Worm (Caenorhabditis elegans): ENCODE data around the gene nhr-175.

Gene nhr-175

ce11 chrV:13839433-13839832, 27.1 kb upstream of the nhr-175 start, which contains the start of gene F55B12.10:
F55B12.10 (plus strand) TSS chrV:13839733.
- no peak for TF ChIP-seq ceh-36 (tag; optimal IDR thresholded peaks at IDR 0.05)

ce11 chrV:13840909-13841308, 25.6 kb upstream of the nhr-175 start, which contains the start of gene srx-17:
srx-17 (plus strand) TSS chrV:13841209.
- TF ChIP-seq hmbx-1 (tag; optimal IDR thresholded peaks at IDR 0.05) (no peak), flt-1 (GFP tag; IDR thresholded peaks at IDR 0.05) (no peak), ceh-13 (GFP tag; optimal IDR thresholded peaks at IDR 0.05) (no peak)

DNA sequence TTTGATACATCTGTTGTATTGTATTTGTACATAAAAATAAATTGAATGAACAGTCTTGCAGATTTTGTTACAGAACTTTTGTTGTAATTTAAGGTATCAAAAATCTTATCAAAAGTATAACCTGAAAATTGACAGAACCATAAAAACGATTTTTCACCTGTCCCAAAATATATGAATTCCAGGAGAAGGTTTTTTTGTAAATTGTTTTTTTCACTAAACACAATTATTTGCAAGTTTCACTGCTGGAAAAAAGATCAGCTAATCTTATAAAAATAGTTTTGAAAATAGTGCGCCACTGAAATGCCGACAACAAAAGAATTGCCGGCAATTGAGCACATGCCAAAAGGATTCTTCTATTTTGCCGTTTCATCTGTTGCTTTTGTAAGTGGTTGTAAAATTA, 23.3 kb upstream of the nhr-175 start, which contains the start of gene srx-130:
srx-130 (plus strand) TSS at position 301 of the 400 bp plus-strand sequence.
- no peak for TF ChIP-seq ceh-36 (tag; optimal IDR thresholded peaks at IDR 0.05)
- TF ChIP-seq B0310.2 (tag; optimal IDR thresholded peaks at IDR 0.05): no peak
- TF ChIP-seq tbx-11 (GFP tag; IDR thresholded peaks at IDR 0.05): no peak
- no peak for TF ChIP-seq flt-1 (GFP tag; IDR thresholded peaks at IDR 0.05)
- no peak for TF ChIP-seq aly-1 (tag; optimal IDR thresholded peaks at IDR 0.05)
- TF ChIP-seq hmbx-1 (tag; optimal IDR thresholded peaks at IDR 0.05): no peak
- no peak for TF ChIP-seq tbx-37 (GFP tag; conservative IDR thresholded peaks at IDR 0.05)
- TF ChIP-seq sea-1 (GFP tag; conservative IDR thresholded peaks at IDR 0.05): no peak
- TF ChIP-seq ceh-13 (GFP tag; optimal IDR thresholded peaks at IDR 0.05): no peak
- no peak for TF ChIP-seq ama-1 (optimal IDR thresholded peaks at IDR 0.05)
- TF ChIP-seq F13C5.2 (tag; optimal IDR thresholded peaks at IDR 0.05): no peak

ce11 chrV:13845136-13845535, 21.4 kb upstream of the nhr-175 start, which contains the start of gene srx-131:
srx-131 (plus strand) TSS chrV:13845436.
- TF ChIP-seq tbx-37 (GFP tag; conservative IDR thresholded peaks at IDR 0.05) (no peak), pes-1 (GFP tag; IDR thresholded peaks at IDR 0.05) (no peak), scrt-1 (GFP tag; IDR thresholded peaks at IDR 0.05) (no peak), F13C5.2 (tag; optimal IDR thresholded peaks at IDR 0.05) (no peak), hmg-4 (GFP tag; optimal IDR thresholded peaks at IDR 0.05) (no peak), tbx-11 (GFP tag; IDR thresholded peaks at IDR 0.05) (no peak), sea-1 (GFP tag; conservative IDR thresholded peaks at IDR 0.05) (no peak), ceh-13 (GFP tag; optimal IDR thresholded peaks at IDR 0.05) (no peak), tra-4 (tag; optimal IDR thresholded peaks at IDR 0.05) (no peak)

DNA sequence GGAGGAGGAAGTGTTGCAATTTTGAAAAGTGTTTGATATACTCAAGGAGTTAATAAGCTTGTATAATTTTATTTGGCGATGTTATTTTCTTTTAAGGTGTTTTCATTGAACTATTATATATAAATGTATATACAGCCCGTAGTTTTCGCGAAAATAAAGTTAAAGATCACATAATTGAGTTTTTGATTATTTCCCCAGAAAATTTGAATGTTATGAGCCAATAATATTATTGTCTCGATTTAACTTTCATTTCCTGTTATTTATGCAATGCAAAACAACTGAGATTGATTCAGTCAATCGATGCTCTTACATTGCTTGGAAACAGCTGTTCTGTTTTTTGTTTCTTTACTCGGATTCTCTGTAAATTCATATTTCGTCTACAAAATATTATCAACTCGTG, 18.1 kb upstream of the nhr-175 start, which contains the start of gene srx-133:
srx-133 (plus strand) TSS at position 301 of the 400 bp plus-strand sequence.
- TF ChIP-seq tbx-11 (GFP tag; IDR thresholded peaks at IDR 0.05) (no peak), hmbx-1 (tag; optimal IDR thresholded peaks at IDR 0.05) (no peak), pes-1 (GFP tag; IDR thresholded peaks at IDR 0.05) (no peak), tbx-37 (GFP tag; conservative IDR thresholded peaks at IDR 0.05) (no peak), hmg-4 (GFP tag; optimal IDR thresholded peaks at IDR 0.05) (no peak), F13C5.2 (tag; optimal IDR thresholded peaks at IDR 0.05) (no peak), scrt-1 (GFP tag; IDR thresholded peaks at IDR 0.05) (no peak), aly-1 (tag; optimal IDR thresholded peaks at IDR 0.05) (no peak), hnd-1 (tag; optimal IDR thresholded peaks at IDR 0.05) (no peak), ceh-13 (GFP tag; optimal IDR thresholded peaks at IDR 0.05) (no peak), tra-4 (tag; optimal IDR thresholded peaks at IDR 0.05) (no peak), flt-1 (GFP tag; IDR thresholded peaks at IDR 0.05) (no peak), ceh-36 (tag; optimal IDR thresholded peaks at IDR 0.05) (no peak), ama-1 (optimal IDR thresholded peaks at IDR 0.05) (no peak)

- TF ChIP-seq aly-1 (tag; optimal IDR thresholded peaks at IDR 0.05) (no peak), flt-1 (GFP tag; IDR thresholded peaks at IDR 0.05) (no peak), hmg-4 (GFP tag; optimal IDR thresholded peaks at IDR 0.05) (no peak), tbx-11 (GFP tag; IDR thresholded peaks at IDR 0.05) (no peak), pes-1 (GFP tag; IDR thresholded peaks at IDR 0.05) (no peak), ama-1 (optimal IDR thresholded peaks at IDR 0.05) (no peak), tra-4 (tag; optimal IDR thresholded peaks at IDR 0.05) (no peak), scrt-1 (GFP tag; IDR thresholded peaks at IDR 0.05) (no peak), ceh-36 (tag; optimal IDR thresholded peaks at IDR 0.05) (no peak), B0310.2 (tag; optimal IDR thresholded peaks at IDR 0.05) (no peak), tbx-37 (GFP tag; conservative IDR thresholded peaks at IDR 0.05) (no peak), hmbx-1 (tag; optimal IDR thresholded peaks at IDR 0.05) (no peak), ceh-13 (GFP tag; optimal IDR thresholded peaks at IDR 0.05) (no peak), sea-1 (GFP tag; conservative IDR thresholded peaks at IDR 0.05) (no peak), ets-7 (tag; optimal IDR thresholded peaks at IDR 0.05) (no peak), F13C5.2 (tag; optimal IDR thresholded peaks at IDR 0.05) (no peak), hnd-1 (tag; optimal IDR thresholded peaks at IDR 0.05) (no peak)
Measured at ce11 chrV:13850170-13850569, 16.3 kb upstream of the nhr-175 start, which contains the start of gene hpx-2. hpx-2 (plus strand) TSS chrV:13850470.

- TF ChIP-seq pes-1 (GFP tag; IDR thresholded peaks at IDR 0.05) (no peak), tbx-37 (GFP tag; conservative IDR thresholded peaks at IDR 0.05) (no peak), flt-1 (GFP tag; IDR thresholded peaks at IDR 0.05) (no peak), aly-1 (tag; optimal IDR thresholded peaks at IDR 0.05) (no peak), ceh-13 (GFP tag; optimal IDR thresholded peaks at IDR 0.05) (no peak), sea-1 (GFP tag; conservative IDR thresholded peaks at IDR 0.05) (no peak), ceh-36 (tag; optimal IDR thresholded peaks at IDR 0.05) (no peak), B0310.2 (tag; optimal IDR thresholded peaks at IDR 0.05) (no peak), scrt-1 (GFP tag; IDR thresholded peaks at IDR 0.05) (no peak), ama-1 (optimal IDR thresholded peaks at IDR 0.05) (no peak), hmg-4 (GFP tag; optimal IDR thresholded peaks at IDR 0.05) (no peak), hmbx-1 (tag; optimal IDR thresholded peaks at IDR 0.05) (no peak), hnd-1 (tag; optimal IDR thresholded peaks at IDR 0.05) (no peak), tra-4 (tag; optimal IDR thresholded peaks at IDR 0.05) (no peak), F13C5.2 (tag; optimal IDR thresholded peaks at IDR 0.05) (no peak)
Measured at ce11 chrV:13854306-13854705, 12.2 kb upstream of the nhr-175 start, which contains the start of gene ttr-21. ttr-21 (minus strand) TSS chrV:13854405.

DNA sequence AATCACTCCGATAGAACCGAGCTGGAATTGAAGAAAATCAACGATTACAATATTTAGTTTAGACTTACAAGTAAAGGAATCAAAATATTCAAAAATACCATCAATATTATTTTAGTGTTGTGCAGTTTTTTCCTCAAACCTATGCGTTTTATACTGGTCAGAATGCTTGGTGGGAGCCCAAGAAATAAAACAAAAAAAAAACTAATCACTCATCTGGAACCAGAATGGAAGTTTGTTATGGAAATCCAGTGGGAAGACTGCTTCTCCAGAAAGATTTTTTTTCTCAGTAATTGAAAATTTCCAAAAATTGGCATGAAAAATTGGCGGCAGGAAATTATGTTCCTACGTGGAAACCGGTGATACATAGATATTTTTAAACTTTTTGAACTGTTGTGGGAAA, 10.1 kb upstream of the nhr-175 start, which contains the start of gene srx-134:
srx-134 (minus strand) TSS at position 101 of the 400 bp plus-strand sequence.
- TF ChIP-seq ama-1 (optimal IDR thresholded peaks at IDR 0.05) (no peak), sea-1 (GFP tag; conservative IDR thresholded peaks at IDR 0.05) (no peak), flt-1 (GFP tag; IDR thresholded peaks at IDR 0.05) (no peak), F13C5.2 (tag; optimal IDR thresholded peaks at IDR 0.05) (no peak), B0310.2 (tag; optimal IDR thresholded peaks at IDR 0.05) (no peak), ceh-36 (tag; optimal IDR thresholded peaks at IDR 0.05) (no peak), hmg-4 (GFP tag; optimal IDR thresholded peaks at IDR 0.05) (no peak), hmbx-1 (tag; optimal IDR thresholded peaks at IDR 0.05) (no peak), hnd-1 (tag; optimal IDR thresholded peaks at IDR 0.05) (no peak), ceh-13 (GFP tag; optimal IDR thresholded peaks at IDR 0.05) (no peak), tbx-37 (GFP tag; conservative IDR thresholded peaks at IDR 0.05) (no peak), ets-7 (tag; optimal IDR thresholded peaks at IDR 0.05) (no peak), tra-4 (tag; optimal IDR thresholded peaks at IDR 0.05) (no peak)

Measured in whole organism, early embryonic.